Fruit fly (Drosophila melanogaster) whole organism, prepupa: ENCODE measurements around the gene Twdlalpha.

Experiments
- Blimp-1 ChIP-seq: fragments of 200-800 bp; sonication (Bioruptor generic); optimal IDR thresholded peaks from 3 replicates; lab custom pipeline; 2017; ENCODE audit warnings: missing biosample characterization, missing genetic modification characterization, mild to moderate bottlenecking, moderate library complexity, missing genetic modification reagents
- CG10669 ChIP-seq: fragments of 200-800 bp; sonication (Bioruptor generic); optimal IDR thresholded peaks from 3 replicates; lab custom pipeline; 2018; ENCODE audit warnings: missing biosample characterization, mild to moderate bottlenecking, missing genetic modification characterization, moderate library complexity
- CG11294 ChIP-seq: fragments of 200-800 bp; sonication (Bioruptor generic); IDR thresholded peaks from 2 replicates; pipeline ENCODE4 v1.3.6; 2022; ENCODE audit warnings: missing biosample characterization, missing genetic modification characterization
- CG11762 ChIP-seq: fragments of 200-800 bp; sonication (Bioruptor generic); optimal IDR thresholded peaks from 3 replicates; lab custom pipeline; 2016; ENCODE audit warnings: missing biosample characterization, missing genetic modification characterization; ENCODE audit not compliant: insufficient read depth
- CG11902 ChIP-seq: fragments of 200-800 bp; sonication (Bioruptor generic); optimal IDR thresholded peaks from 3 replicates; lab custom pipeline; 2016; ENCODE audit warnings: missing biosample characterization, missing genetic modification characterization
- CG15336 ChIP-seq: fragments of 200-800 bp; sonication (Bioruptor generic); IDR thresholded peaks from 2 replicates; pipeline ENCODE4 v1.3.6; 2022; ENCODE audit warnings: missing biosample characterization, missing genetic modification characterization
- CG16779 ChIP-seq: fragments of 200-800 bp; sonication (Bioruptor generic); optimal IDR thresholded peaks from 3 replicates; lab custom pipeline; 2017; ENCODE audit warnings: missing biosample characterization, mild to moderate bottlenecking, missing genetic modification characterization
- CG3032 ChIP-seq: fragments of 200-800 bp; optimal IDR thresholded peaks from 2 replicates; lab custom pipeline; 2019; ENCODE audit warnings: missing biosample characterization, mild to moderate bottlenecking, missing genetic modification characterization, moderate library complexity
- CG31627 ChIP-seq: fragments of 200-800 bp; sonication (Bioruptor generic); optimal IDR thresholded peaks from 3 replicates; lab custom pipeline; 2016; ENCODE audit warnings: missing biosample characterization, missing genetic modification characterization
- CG32006 ChIP-seq: fragments of 200-800 bp; sonication (Bioruptor generic); optimal IDR thresholded peaks from 3 replicates; lab custom pipeline; 2017; ENCODE audit warnings: missing biosample characterization, mild to moderate bottlenecking, missing genetic modification characterization
- CG3919 ChIP-seq: fragments of 200-800 bp; sonication (Bioruptor generic); optimal IDR thresholded peaks from 3 replicates; lab custom pipeline; 2016; ENCODE audit warnings: missing biosample characterization, missing genetic modification characterization
- CG6163 ChIP-seq: fragments of 200-800 bp; sonication (Bioruptor generic); IDR thresholded peaks from 3 replicates; pipeline ENCODE4 v1.3.6; 2022; ENCODE audit warnings: missing biosample characterization, missing genetic modification characterization
- CG6276 ChIP-seq: fragments of 200-800 bp; sonication (Bioruptor generic); optimal IDR thresholded peaks from 2 replicates; lab custom pipeline; 2017; ENCODE audit warnings: missing biosample characterization, mild to moderate bottlenecking, missing genetic modification characterization
- CG6792 ChIP-seq: fragments of 200-800 bp; sonication (Bioruptor generic); optimal IDR thresholded peaks from 3 replicates; lab custom pipeline; 2016; ENCODE audit warnings: missing biosample characterization, missing genetic modification characterization
- CG6808 ChIP-seq: fragments of 200-800 bp; sonication (Bioruptor generic); optimal IDR thresholded peaks from 3 replicates; lab custom pipeline; 2017; ENCODE audit warnings: missing biosample characterization, missing genetic modification characterization, mild to moderate bottlenecking, moderate library complexity, missing genetic modification reagents
- CG6854 ChIP-seq: fragments of 200-800 bp; sonication (Bioruptor generic); optimal IDR thresholded peaks from 2 replicates; lab custom pipeline; 2017; ENCODE audit warnings: missing biosample characterization, mild to moderate bottlenecking, missing genetic modification characterization
- CG8119 ChIP-seq: fragments of 200-800 bp; sonication (Bioruptor generic); IDR thresholded peaks from 3 replicates; pipeline ENCODE4 v1.3.6; 2022; ENCODE audit warnings: missing biosample characterization, missing genetic modification characterization
- CG8632 ChIP-seq: fragments of 200-800 bp; sonication (Bioruptor generic); optimal IDR thresholded peaks from 3 replicates; lab custom pipeline; 2016; ENCODE audit warnings: missing biosample characterization, missing genetic modification characterization
- CG9139 ChIP-seq: fragments of 200-800 bp; sonication (Bioruptor generic); optimal IDR thresholded peaks from 3 replicates; lab custom pipeline; 2017; ENCODE audit warnings: missing biosample characterization, mild to moderate bottlenecking, missing genetic modification characterization
- Eip75B ChIP-seq: fragments of 200-800 bp; sonication (Bioruptor generic); optimal IDR thresholded peaks from 3 replicates; lab custom pipeline; 2016; ENCODE audit warnings: missing biosample characterization, missing genetic modification characterization
- Ets21C ChIP-seq: fragments of 200-800 bp; sonication (Bioruptor generic); optimal IDR thresholded peaks from 3 replicates; lab custom pipeline; 2016; ENCODE audit warnings: missing biosample characterization, missing genetic modification characterization
- Ets96B ChIP-seq: fragments of 200-800 bp; optimal IDR thresholded peaks from 2 replicates; lab custom pipeline; 2019; ENCODE audit warnings: missing biosample characterization, mild to moderate bottlenecking, missing genetic modification characterization, moderate library complexity
- Gug ChIP-seq: fragments of 200-800 bp; sonication (Bioruptor generic); IDR thresholded peaks from 2 replicates; pipeline ENCODE4 v1.3.6; 2022; ENCODE audit warnings: missing biosample characterization, missing genetic modification characterization
- Hr38 ChIP-seq: sonication (Bioruptor generic); optimal IDR thresholded peaks from 2 replicates; lab custom pipeline; 2016; ENCODE audit warnings: missing biosample characterization, missing genetic modification characterization
- Hr39 ChIP-seq: fragments of 200-800 bp; sonication (Bioruptor generic); optimal IDR thresholded peaks from 2 replicates; lab custom pipeline; 2016; ENCODE audit warnings: missing biosample characterization, missing genetic modification characterization
- Hr4 ChIP-seq: fragments of 200-800 bp; sonication (Bioruptor generic); optimal IDR thresholded peaks from 3 replicates; lab custom pipeline; 2016; ENCODE audit warnings: missing biosample characterization, missing genetic modification characterization
- Lpt ChIP-seq: fragments of 200-800 bp; sonication (Bioruptor generic); optimal IDR thresholded peaks from 3 replicates; lab custom pipeline; 2016; ENCODE audit warnings: missing biosample characterization, missing genetic modification characterization
- Met ChIP-seq: fragments of 200-800 bp; sonication (Bioruptor generic); optimal IDR thresholded peaks from 3 replicates; lab custom pipeline; 2016; ENCODE audit warnings: missing biosample characterization, missing genetic modification characterization
- Smox ChIP-seq: fragments of 200-800 bp; sonication (Bioruptor generic); optimal IDR thresholded peaks from 3 replicates; lab custom pipeline; 2016; ENCODE audit warnings: missing biosample characterization, missing genetic modification characterization
- Sox14 ChIP-seq: fragments of 200-800 bp; sonication (Bioruptor generic); optimal IDR thresholded peaks from 3 replicates; lab custom pipeline; 2016; ENCODE audit warnings: missing biosample characterization, missing genetic modification characterization
- achi ChIP-seq: fragments of 200-800 bp; sonication (Bioruptor generic); optimal IDR thresholded peaks from 3 replicates; lab custom pipeline; 2016; ENCODE audit warnings: missing biosample characterization, missing genetic modification characterization
- acj6 ChIP-seq: fragments of 200-800 bp; sonication (Bioruptor generic); optimal IDR thresholded peaks from 3 replicates; lab custom pipeline; 2016; ENCODE audit warnings: missing biosample characterization, missing genetic modification characterization
- dac ChIP-seq: fragments of 200-800 bp; sonication (Bioruptor generic); optimal IDR thresholded peaks from 2 replicates; lab custom pipeline; 2017; ENCODE audit warnings: missing biosample characterization, mild to moderate bottlenecking, missing genetic modification characterization
- esn ChIP-seq: fragments of 200-800 bp; sonication (Bioruptor generic); optimal IDR thresholded peaks from 2 replicates; lab custom pipeline; 2016; ENCODE audit warnings: missing biosample characterization, mild to moderate bottlenecking, missing genetic modification characterization, moderate library complexity
- fd59A ChIP-seq: fragments of 200-800 bp; sonication (Bioruptor generic); optimal IDR thresholded peaks from 2 replicates; lab custom pipeline; 2017; ENCODE audit warnings: missing biosample characterization, mild to moderate bottlenecking, missing genetic modification characterization, missing genetic modification reagents
- fd85E ChIP-seq: fragments of 200-800 bp; sonication (Bioruptor generic); optimal IDR thresholded peaks from 3 replicates; lab custom pipeline; 2016; ENCODE audit warnings: missing biosample characterization, missing genetic modification characterization
- fkh ChIP-seq: fragments of 200-800 bp; sonication (Bioruptor generic); optimal IDR thresholded peaks from 3 replicates; lab custom pipeline; 2017; ENCODE audit warnings: missing biosample characterization, mild to moderate bottlenecking, missing genetic modification characterization, moderate library complexity
- lz ChIP-seq: fragments of 200-800 bp; sonication (Bioruptor generic); optimal IDR thresholded peaks from 3 replicates; lab custom pipeline; 2016; ENCODE audit warnings: missing biosample characterization, missing genetic modification characterization
- net ChIP-seq: fragments of 200-800 bp; sonication (Bioruptor generic); optimal IDR thresholded peaks from 3 replicates; lab custom pipeline; 2016; ENCODE audit warnings: missing biosample characterization, missing genetic modification characterization
- pdm3 ChIP-seq: fragments of 200-800 bp; sonication (Bioruptor generic); optimal IDR thresholded peaks from 3 replicates; lab custom pipeline; 2016; ENCODE audit warnings: missing biosample characterization, missing genetic modification characterization
- salr ChIP-seq, 2 experiments: fragments of 200-800 bp; sonication (Bioruptor generic); optimal IDR thresholded peaks; 3 replicates each; lab custom pipeline; 2016 to 2018; ENCODE audit warnings: missing biosample characterization in 2 of 2, missing genetic modification characterization in 2 of 2, mild to moderate bottlenecking in 1 of 2
- spab ChIP-seq: fragments of 200-800 bp; sonication (Bioruptor generic); optimal IDR thresholded peaks from 2 replicates; lab custom pipeline; 2017; ENCODE audit warnings: missing biosample characterization, mild to moderate bottlenecking, missing genetic modification characterization, missing genetic modification reagents
- svp ChIP-seq: fragments of 200-800 bp; sonication (Bioruptor generic); peaks from one replicate; lab custom pipeline; 2016; ENCODE audit warnings: missing biosample characterization, missing genetic modification characterization
- topi ChIP-seq: fragments of 200-800 bp; sonication (Bioruptor generic); optimal IDR thresholded peaks from 3 replicates; lab custom pipeline; 2016; ENCODE audit warnings: missing biosample characterization, missing genetic modification characterization
- vri ChIP-seq: fragments of 200-800 bp; sonication (Bioruptor generic); optimal IDR thresholded peaks from 3 replicates; lab custom pipeline; 2016; ENCODE audit warnings: missing biosample characterization, mild to moderate bottlenecking, missing genetic modification characterization

Gene Twdlalpha

DNA sequence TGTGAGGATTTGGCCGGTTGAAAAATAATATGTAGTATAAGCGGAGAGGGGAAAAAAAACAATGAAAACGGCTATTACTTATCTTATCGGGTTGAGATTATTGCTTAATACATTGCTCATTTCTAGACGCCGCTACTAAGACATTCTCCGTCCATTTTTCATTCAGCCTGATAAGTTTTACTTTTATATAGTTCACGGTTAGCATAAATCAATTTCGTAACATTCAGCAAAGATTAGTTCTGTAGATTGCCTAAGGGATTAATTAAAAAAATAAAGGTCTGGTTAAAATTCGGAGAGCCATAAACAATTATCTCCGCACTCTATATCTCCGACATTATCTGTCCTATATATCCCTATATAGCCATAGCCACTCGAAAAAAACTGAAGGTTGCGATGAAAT, 4.8 kb downstream of the Twdlalpha start:
- no peak for TF ChIP-seq CG3032 (tag; lab: Kevin White, UChicago)
- peak; percentile 85 for TF ChIP-seq vri (GFP tag; lab: Kevin White, UChicago)
- no peak for TF ChIP-seq Blimp-1 (GFP tag; lab: Kevin White, UChicago)

dm6 chrX:16749324-16749723, 6.7 kb downstream of the Twdlalpha start:
- TF ChIP-seq CG3919 (GFP tag; lab: Kevin White, UChicago) (no peak), vri (GFP tag; lab: Kevin White, UChicago) (peak; percentile 7), svp (GFP tag; lab: Kevin White, UChicago) (peak; percentile 84)

DNA sequence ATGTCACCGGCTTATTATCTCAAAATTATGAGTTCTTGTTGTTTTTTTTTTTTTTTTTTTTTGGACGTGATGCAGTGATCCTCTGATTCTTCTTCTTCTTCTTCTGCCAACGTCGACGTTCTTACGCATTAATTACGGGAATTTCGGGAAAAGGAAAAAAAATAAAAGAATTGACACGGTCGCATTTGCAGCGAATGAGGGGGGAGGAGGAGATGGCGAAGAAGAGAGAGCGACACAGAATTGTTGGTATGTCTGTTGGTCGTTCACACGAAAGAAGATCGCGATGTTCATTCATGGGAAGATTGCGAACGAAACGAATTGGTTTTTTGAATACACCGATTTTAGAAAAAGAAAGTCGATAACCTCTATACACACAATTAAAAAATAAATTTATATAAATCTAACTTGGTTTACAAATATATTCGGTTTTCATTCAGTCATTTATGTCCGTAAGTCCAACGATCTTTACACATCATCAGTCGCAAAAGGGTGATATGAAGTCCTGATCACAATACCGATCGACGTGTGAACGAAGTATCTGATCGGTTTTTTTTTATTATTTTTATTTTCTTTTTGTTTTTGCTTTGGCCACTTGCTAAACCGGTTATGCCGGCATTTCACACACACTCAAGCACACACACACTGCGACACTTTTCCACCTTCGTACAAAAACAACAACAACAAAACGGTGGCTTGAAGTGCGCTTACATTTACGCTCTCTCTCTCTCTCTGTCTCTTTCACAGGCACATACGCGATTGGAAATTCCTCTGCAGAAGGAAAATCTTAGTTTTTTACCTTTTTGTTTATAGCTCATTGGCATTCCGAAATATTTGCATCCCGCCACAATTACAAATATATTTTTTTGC, 8.3 kb downstream of the Twdlalpha start:
- TF ChIP-seq Ets96B (tag; lab: Kevin White, UChicago): peak; percentile 85
- TF ChIP-seq Gug (GFP tag; lab: Robert Waterston, UW): peak; percentile 64
- TF ChIP-seq vri (GFP tag; lab: Kevin White, UChicago): peak; percentile 64
- peak; percentile 91 for TF ChIP-seq net
- TF ChIP-seq CG32006 (GFP tag; lab: Kevin White, UChicago): peak; percentile 91
- TF ChIP-seq fd59A (GFP tag; lab: Kevin White, UChicago): peak; percentile 85
- peak; percentile 80 for TF ChIP-seq dac (GFP tag; lab: Kevin White, UChicago)
- peak; percentile 96 for TF ChIP-seq CG6808
- peak; percentile 62 for TF ChIP-seq fd85E (GFP tag; lab: Kevin White, UChicago)
- no peak for TF ChIP-seq Hr38 (GFP tag; lab: Kevin White, UChicago)
- peak; percentile 80 for TF ChIP-seq Hr4
- TF ChIP-seq CG9139 (GFP tag; lab: Kevin White, UChicago): peak; percentile 95
- TF ChIP-seq CG11762 (GFP tag; lab: Kevin White, UChicago): peak; percentile 85
- peak; percentile 91 for TF ChIP-seq spab
- TF ChIP-seq CG6854 (GFP tag; lab: Kevin White, UChicago): peak; percentile 91
- TF ChIP-seq Hr39 (GFP tag; lab: Kevin White, UChicago): peak; percentile 61
- TF ChIP-seq CG31627 (GFP tag; lab: Kevin White, UChicago): peak; percentile 65
- TF ChIP-seq CG3919 (GFP tag; lab: Kevin White, UChicago): peak; percentile 84
- TF ChIP-seq CG11902 (GFP tag; lab: Kevin White, UChicago): peak; percentile 16
- TF ChIP-seq pdm3: peak; percentile 82
- TF ChIP-seq CG6163 (GFP tag; lab: Robert Waterston, UW): peak; percentile 86
- TF ChIP-seq CG8119 (GFP tag; lab: Robert Waterston, UW): peak; percentile 93
- peak; percentile 89 for TF ChIP-seq Eip75B
- peak; percentile 78 for TF ChIP-seq Blimp-1 (GFP tag; lab: Kevin White, UChicago)
- TF ChIP-seq svp (GFP tag; lab: Kevin White, UChicago): peak; percentile 90
- TF ChIP-seq CG6792: peak; percentile 84
- TF ChIP-seq CG6276 (GFP tag; lab: Kevin White, UChicago): peak; percentile 93
- TF ChIP-seq CG15336: peak; percentile 89
- peak; percentile 87 for TF ChIP-seq lz (GFP tag; lab: Kevin White, UChicago)
- peak; percentile 64 to 89 for TF ChIP-seq salr (GFP tag; optimal IDR thresholded peaks at IDR 0.05; lab: Kevin White, UChicago)
- peak; percentile 82 for TF ChIP-seq CG10669
- peak; percentile 91 for TF ChIP-seq Lpt (GFP tag; lab: Kevin White, UChicago)
- peak; percentile 89 for TF ChIP-seq topi
- TF ChIP-seq fkh (GFP tag; lab: Kevin White, UChicago): peak; percentile 1
- TF ChIP-seq Ets21C (GFP tag; lab: Kevin White, UChicago): peak; percentile 60
- TF ChIP-seq Sox14 (GFP tag; lab: Kevin White, UChicago): peak; percentile 71
- TF ChIP-seq CG16779: peak; percentile 94
- TF ChIP-seq esn (GFP tag; lab: Kevin White, UChicago): peak; percentile 90
- TF ChIP-seq Met (GFP tag; lab: Kevin White, UChicago): peak; percentile 85
- TF ChIP-seq Smox (GFP tag; lab: Kevin White, UChicago): peak; percentile 87
- peak; percentile 83 for TF ChIP-seq CG8632 (GFP tag; lab: Kevin White, UChicago)
- peak; percentile 85 for TF ChIP-seq acj6 (GFP tag; lab: Kevin White, UChicago)
- TF ChIP-seq CG11294: peak; percentile 31; the same call in 1 of the 2 replicates
- peak; percentile 85 for TF ChIP-seq achi (GFP tag; lab: Kevin White, UChicago)
